Worm (Caenorhabditis elegans) whole organism, young adult: ENCODE measurements around the gene F49C5.5.
"Not testable (repeated sequence)": the region's sequence is repeated elsewhere in the genome, so short reads cannot be mapped to it uniquely, and the experiment has no call there.

Experiments used
- B0019.2 ChIP-seq: fragments of 200-800 bp; sonication (Bioruptor generic); conservative IDR thresholded peaks from 2 replicates; pipeline ENCODE4 v1.3.6; 2022; ENCODE audit warnings: missing genetic modification reagents, missing genetic modification characterization, missing compliant biosample characterization
- B0035.1 ChIP-seq: sonication (generic microtip); optimal IDR thresholded peaks from 2 replicates; lab custom pipeline; 2016; ENCODE audit warnings: missing genetic modification characterization, mild to moderate bottlenecking, missing compliant biosample characterization, missing genotype, missing genetic modification reagents
- B0261.1 ChIP-seq: sonication (generic microtip); optimal IDR thresholded peaks from 2 replicates; lab custom pipeline; 2016; ENCODE audit warnings: mild to moderate bottlenecking, missing genetic modification characterization, moderate library complexity, missing compliant biosample characterization
- B0336.3 ChIP-seq: fragments of 200-800 bp; sonication (Bioruptor generic); IDR thresholded peaks from 2 replicates; pipeline ENCODE4 v1.3.6; 2022; ENCODE audit warnings: missing genetic modification characterization, missing compliant biosample characterization
- D2030.7 ChIP-seq: fragments of 200-800 bp; sonication (Bioruptor generic); IDR thresholded peaks from 2 replicates; pipeline ENCODE4 v1.3.6; 2022; ENCODE audit warnings: missing genetic modification reagents, missing genetic modification characterization, missing compliant biosample characterization
- F33H1.4 ChIP-seq: fragments of 200-800 bp; sonication (Bioruptor generic); IDR thresholded peaks from 2 replicates; pipeline ENCODE4 v1.3.6; 2022; ENCODE audit warnings: missing genetic modification reagents, missing genetic modification characterization, missing compliant biosample characterization
- F49E8.2 ChIP-seq: sonication (generic microtip); optimal IDR thresholded peaks from 3 replicates; lab custom pipeline; 2017; ENCODE audit warnings: missing genetic modification characterization, mild to moderate bottlenecking, missing compliant biosample characterization, antibody characterized with exemption, moderate library complexity; ENCODE audit not compliant: insufficient read depth
- K11D2.4 ChIP-seq: fragments of 200-800 bp; sonication (Bioruptor generic); IDR thresholded peaks from 2 replicates; pipeline ENCODE4 v1.3.6; 2022; ENCODE audit warnings: missing genetic modification reagents, missing genetic modification characterization, missing compliant biosample characterization
- K12H6.12 ChIP-seq: fragments of 200-800 bp; sonication (Bioruptor generic); optimal IDR thresholded peaks from 2 replicates; lab custom pipeline; 2018; ENCODE audit warnings: mild to moderate bottlenecking, missing genetic modification characterization, missing compliant biosample characterization
- T07F8.4 ChIP-seq: sonication (generic microtip); optimal IDR thresholded peaks from 2 replicates; lab custom pipeline; 2016; ENCODE audit warnings: mild to moderate bottlenecking, missing genetic modification characterization, moderate library complexity, missing compliant biosample characterization
- Y53G8AR.9 ChIP-seq: fragments of 200-800 bp; sonication (Bioruptor generic); conservative IDR thresholded peaks from 2 replicates; pipeline ENCODE4 v1.3.6; 2022; ENCODE audit warnings: missing genetic modification reagents, missing genetic modification characterization, missing compliant biosample characterization
- Y56A3A.18 ChIP-seq: fragments of 200-800 bp; sonication (Bioruptor generic); IDR thresholded peaks from 2 replicates; pipeline ENCODE4 v1.3.6; 2022; ENCODE audit warnings: missing genetic modification reagents, missing genetic modification characterization, missing compliant biosample characterization
- Y67H2A.10 ChIP-seq: fragments of 200-800 bp; sonication (Bioruptor generic); conservative IDR thresholded peaks from 2 replicates; pipeline ENCODE4 v1.3.6; 2022; ENCODE audit warnings: missing genetic modification reagents, missing genetic modification characterization, missing compliant biosample characterization
- Y79H2A.3 ChIP-seq: fragments of 200-800 bp; sonication (Bioruptor generic); conservative IDR thresholded peaks from 2 replicates; pipeline ENCODE4 v1.3.6; 2022; ENCODE audit warnings: missing genetic modification reagents, missing genetic modification characterization, missing compliant biosample characterization
- ama-1 ChIP-seq, 3 experiments: fragments of 150-350 bp in 1 of 3; sonication (generic microtip) in 2 of 3; optimal IDR thresholded peaks; 2 replicates each; lab custom pipeline; 2014 to 2018; ENCODE audit warnings: missing biosample characterization in 2 of 3, missing genetic modification characterization in 2 of 3, missing genetic modification reagents in 2 of 3
- atf-7 ChIP-seq: sonication (generic microtip); optimal IDR thresholded peaks from 2 replicates; lab custom pipeline; 2017; ENCODE audit warnings: mild to moderate bottlenecking, missing genetic modification characterization, missing compliant biosample characterization
- athp-1 ChIP-seq: sonication (generic microtip); optimal IDR thresholded peaks from 2 replicates; lab custom pipeline; 2017; ENCODE audit warnings: mild to moderate bottlenecking, missing genetic modification characterization, missing compliant biosample characterization
- attf-3 ChIP-seq: fragments of 200-800 bp; sonication (Bioruptor generic); conservative IDR thresholded peaks from 2 replicates; pipeline ENCODE4 v1.3.6; 2022; ENCODE audit warnings: missing genetic modification reagents, missing genetic modification characterization, missing compliant biosample characterization
- attf-5 ChIP-seq: fragments of 200-800 bp; sonication (Bioruptor generic); optimal IDR thresholded peaks from 2 replicates; lab custom pipeline; 2018; ENCODE audit warnings: mild to moderate bottlenecking, missing genetic modification characterization, missing compliant biosample characterization
- attf-6 ChIP-seq: fragments of 200-800 bp; sonication (Bioruptor generic); IDR thresholded peaks from 2 replicates; pipeline ENCODE4 v1.3.6; 2022; ENCODE audit warnings: missing genetic modification reagents, missing genetic modification characterization, missing compliant biosample characterization
- ceh-100 ChIP-seq: fragments of 200-800 bp; sonication (Bioruptor generic); IDR thresholded peaks from 2 replicates; pipeline ENCODE4 v1.3.6; 2022; ENCODE audit warnings: missing genetic modification reagents, missing genetic modification characterization, missing compliant biosample characterization
- die-1 ChIP-seq: sonication (generic microtip); optimal IDR thresholded peaks from 2 replicates; lab custom pipeline; 2016; ENCODE audit warnings: missing genotype, mild to moderate bottlenecking, missing genetic modification characterization, missing compliant biosample characterization
- egrh-3 ChIP-seq: fragments of 200-800 bp; sonication (Bioruptor generic); IDR thresholded peaks from 2 replicates; pipeline ENCODE4 v1.3.6; 2022; ENCODE audit warnings: missing genetic modification reagents, missing genetic modification characterization, missing compliant biosample characterization
- ekl-4 ChIP-seq: fragments of 200-800 bp; sonication (Bioruptor generic); IDR thresholded peaks from 2 replicates; pipeline ENCODE4 v1.3.6; 2022; ENCODE audit warnings: missing genetic modification reagents, missing genetic modification characterization, missing compliant biosample characterization
- him-1 ChIP-seq: sonication (generic microtip); optimal IDR thresholded peaks from 2 replicates; lab custom pipeline; 2016; ENCODE audit warnings: missing genotype, missing genetic modification reagents, missing genetic modification characterization, missing compliant biosample characterization
- hlh-12 ChIP-seq: sonication (generic microtip); optimal IDR thresholded peaks from 2 replicates; lab custom pipeline; 2016; ENCODE audit warnings: missing genetic modification characterization, missing compliant biosample characterization
- hmg-1.2 ChIP-seq: fragments of 200-800 bp; sonication (Bioruptor generic); IDR thresholded peaks from 2 replicates; pipeline ENCODE4 v1.3.6; 2022; ENCODE audit warnings: missing genetic modification reagents, missing genetic modification characterization, missing compliant biosample characterization
- hrde-1 ChIP-seq: sonication (generic microtip); optimal IDR thresholded peaks from 2 replicates; lab custom pipeline; 2016; ENCODE audit warnings: missing genetic modification characterization, mild to moderate bottlenecking, missing compliant biosample characterization, moderate library complexity, missing genotype, missing genetic modification reagents, borderline replicate concordance
- hsf-1 ChIP-seq: fragments of 200-800 bp; sonication (Bioruptor generic); IDR thresholded peaks from 2 replicates; pipeline ENCODE4 v1.3.6; 2022; ENCODE audit warnings: missing genetic modification reagents, missing genetic modification characterization, missing compliant biosample characterization
- let-526 ChIP-seq: fragments of 200-800 bp; sonication (Bioruptor generic); IDR thresholded peaks from 2 replicates; pipeline ENCODE4 v1.3.6; 2022; ENCODE audit warnings: missing genetic modification reagents, missing genetic modification characterization, missing compliant biosample characterization
- let-607 ChIP-seq, 2 experiments: fragments of 200-800 bp in 1 of 2; sonication (Bioruptor generic) in 1 of 2; sonication (generic microtip) in 1 of 2; optimal IDR thresholded peaks; 2 replicates each; lab custom pipeline; 2016 to 2018; ENCODE audit warnings: mild to moderate bottlenecking in 2 of 2, missing compliant biosample characterization in 2 of 2, missing genetic modification characterization in 2 of 2, moderate library complexity in 2 of 2, missing genotype in 1 of 2
- lsl-1 ChIP-seq: fragments of 200-800 bp; sonication (Bioruptor generic); optimal IDR thresholded peaks from 2 replicates; lab custom pipeline; 2018; ENCODE audit warnings: mild to moderate bottlenecking, missing genetic modification characterization, moderate library complexity, missing compliant biosample characterization
- lsy-27 ChIP-seq: sonication (generic microtip); optimal IDR thresholded peaks from 2 replicates; lab custom pipeline; 2017; ENCODE audit warnings: missing genetic modification characterization, mild to moderate bottlenecking, missing compliant biosample characterization, antibody characterized with exemption, missing genotype, borderline replicate concordance; ENCODE audit not compliant: insufficient read depth
- madf-10 ChIP-seq: sonication (generic microtip); optimal IDR thresholded peaks from 2 replicates; lab custom pipeline; 2016; ENCODE audit warnings: mild to moderate bottlenecking, missing genetic modification characterization, missing compliant biosample characterization
- mes-4 ChIP-seq: sonication (generic microtip); optimal IDR thresholded peaks from 2 replicates; lab custom pipeline; 2016; ENCODE audit warnings: missing genotype, missing genetic modification characterization, missing compliant biosample characterization
- mxl-1 ChIP-seq: sonication (generic microtip); optimal IDR thresholded peaks from 2 replicates; lab custom pipeline; 2016; ENCODE audit warnings: missing genetic modification characterization, missing compliant biosample characterization
- nhr-179 ChIP-seq: sonication (generic microtip); optimal IDR thresholded peaks from 2 replicates; lab custom pipeline; 2016; ENCODE audit warnings: mild to moderate bottlenecking, missing genetic modification characterization, missing compliant biosample characterization
- nhr-80 ChIP-seq: sonication (generic microtip); optimal IDR thresholded peaks from 2 replicates; lab custom pipeline; 2016; ENCODE audit warnings: missing genetic modification characterization, missing compliant biosample characterization
- nhr-90 ChIP-seq: sonication (generic microtip); optimal IDR thresholded peaks from 2 replicates; lab custom pipeline; 2016; ENCODE audit warnings: missing genotype, mild to moderate bottlenecking, missing genetic modification characterization, missing compliant biosample characterization
- rcor-1 ChIP-seq: fragments of 200-800 bp; sonication (Bioruptor generic); IDR thresholded peaks from 2 replicates; pipeline ENCODE4 v1.3.6; 2022; ENCODE audit warnings: missing genetic modification reagents, missing genetic modification characterization, missing compliant biosample characterization
- rec-8 ChIP-seq, 2 experiments: sonication (generic microtip); optimal IDR thresholded peaks; 2 replicates each; lab custom pipeline; 2016; ENCODE audit warnings: mild to moderate bottlenecking in 2 of 2, missing genetic modification characterization in 2 of 2, missing genetic modification reagents in 2 of 2, missing genotype in 2 of 2, missing biosample characterization in 1 of 2, missing compliant biosample characterization in 1 of 2, moderate library complexity in 1 of 2
- snpc-3.4 ChIP-seq: sonication (generic microtip); optimal IDR thresholded peaks from 2 replicates; lab custom pipeline; 2017; ENCODE audit warnings: missing genetic modification characterization, mild to moderate bottlenecking, missing compliant biosample characterization, antibody characterized with exemption, moderate library complexity, missing genotype, missing genetic modification reagents
- zfh-2 ChIP-seq: fragments of 200-800 bp; sonication (Bioruptor generic); conservative IDR thresholded peaks from 2 replicates; pipeline ENCODE4 v1.3.6; 2022; ENCODE audit warnings: missing genetic modification reagents, missing genetic modification characterization, missing compliant biosample characterization
- ztf-26 ChIP-seq: sonication (generic microtip); optimal IDR thresholded peaks from 2 replicates; lab custom pipeline; 2017; ENCODE audit warnings: missing genetic modification characterization, missing compliant biosample characterization
- ztf-28 ChIP-seq: fragments of 200-800 bp; sonication (Bioruptor generic); IDR thresholded peaks from 2 replicates; pipeline ENCODE4 v1.3.6; 2022; ENCODE audit warnings: missing genetic modification reagents, missing genetic modification characterization, missing compliant biosample characterization

F49C5.5 gene

ce11 chrII:12541670-12542080 is 4.6 kb downstream of the F49C5.5 start:
- TF ChIP-seq hmg-1.2 (GFP tag; lab: Robert Waterston, UW) (peak; percentile 62; the same call in 1 of the 2 replicates), ztf-26 (tag; lab: Kevin White, UChicago) (peak; percentile 40), die-1 (tag; lab: Kevin White, UChicago) (peak; percentile 84), F33H1.4 (GFP tag; lab: Robert Waterston, UW) (peak; percentile 24), lsl-1 (GFP tag; lab: Kevin White, UChicago) (peak; percentile 48), him-1 (tag; lab: Kevin White, UChicago) (peak; percentile 89), K12H6.12 (peak; percentile 9), hlh-12 (tag; lab: Kevin White, UChicago) (peak; percentile 71), madf-10 (peak; percentile 39), snpc-3.4 (tag; lab: Kevin White, UChicago) (peak; percentile 67), Y53G8AR.9 (GFP tag; lab: Robert Waterston, UW) (0 out of 2 replicates have a peak, but pooled peaks have one; percentile 55), F49E8.2 (tag; lab: Kevin White, UChicago) (peak; percentile 61), zfh-2 (GFP tag; lab: Robert Waterston, UW) (0 out of 2 replicates have a peak, but pooled peaks have one; percentile 9), rcor-1 (peak; percentile 17; the same call in 1 of the 2 replicates), atf-7 (tag; lab: Kevin White, UChicago) (peak; percentile 66), Y79H2A.3 (GFP tag; lab: Robert Waterston, UW) (0 out of 2 replicates have a peak, but pooled peaks have one; percentile 53), B0035.1 (peak; percentile 51), hsf-1 (GFP tag; lab: Robert Waterston, UW) (0 out of 2 replicates have a peak, but pooled peaks have one; percentile 14), Y67H2A.10 (0 out of 2 replicates have a peak, but pooled peaks have one; percentile 10), ekl-4 (peak; percentile 17; the same call in 1 of the 2 replicates), attf-6 (0 out of 2 replicates have a peak, but pooled peaks have one; percentile 54), lsy-27 (tag; lab: Kevin White, UChicago) (peak; percentile 32), D2030.7 (GFP tag; lab: Robert Waterston, UW) (peak; percentile 80), nhr-179 (tag; lab: Kevin White, UChicago) (peak; percentile 51), ztf-28 (GFP tag; lab: Robert Waterston, UW) (0 out of 2 replicates have a peak, but pooled peaks have one; percentile 42), B0336.3 (GFP tag; lab: Robert Waterston, UW) (peak; percentile 73), let-526 (GFP tag; lab: Robert Waterston, UW) (0 out of 2 replicates have a peak, but pooled peaks have one; percentile 59), ama-1 (GFP tag; optimal IDR thresholded peaks at IDR 0.05; lab: Kevin White, UChicago) (peak; percentile 48 to 59), nhr-80 (tag; lab: Kevin White, UChicago) (peak; percentile 52), ceh-100 (peak; percentile 56; the same call in 1 of the 2 replicates), nhr-90 (tag; lab: Kevin White, UChicago) (peak; percentile 88), T07F8.4 (tag; lab: Kevin White, UChicago) (peak; percentile 69), egrh-3 (GFP tag; lab: Robert Waterston, UW) (peak; percentile 58), let-607 (tag; optimal IDR thresholded peaks at IDR 0.05; lab: Kevin White, UChicago) (peak; percentile 32 to 38), rec-8 (tag; optimal IDR thresholded peaks at IDR 0.05; lab: Kevin White, UChicago) (peak; percentile 3 to 62), hrde-1 (tag; lab: Kevin White, UChicago) (peak; percentile 64), mes-4 (tag; lab: Kevin White, UChicago) (peak; percentile 55), Y56A3A.18 (GFP tag; lab: Robert Waterston, UW) (0 out of 2 replicates have a peak, but pooled peaks have one; percentile 81), attf-3 (GFP tag; lab: Robert Waterston, UW) (peak; percentile 57; the same call in 1 of the 2 replicates), B0261.1 (peak; percentile 94), B0019.2 (GFP tag; lab: Robert Waterston, UW) (0 out of 2 replicates have a peak, but pooled peaks have one; percentile 26), mxl-1 (tag; lab: Kevin White, UChicago) (peak; percentile 65), K11D2.4 (GFP tag; lab: Robert Waterston, UW) (0 out of 2 replicates have a peak, but pooled peaks have one; percentile 11), attf-5 (GFP tag; lab: Kevin White, UChicago) (peak; percentile 48), athp-1 (tag; lab: Kevin White, UChicago) (peak; percentile 27)
- not testable (repeated sequence) for TF ChIP-seq ama-1 (optimal IDR thresholded peaks at IDR 0.05; lab: Kevin White, UChicago)
